Fruit fly (Drosophila melanogaster) whole organism, embryonic: ENCODE results near the gene Ir94h.

Experiments
- Atf-2 ChIP-seq: fragments of 200-800 bp; sonication (Bioruptor generic); optimal IDR thresholded peaks from 2 replicates; lab custom pipeline; 2016; ENCODE audit warnings: missing biosample characterization, missing genetic modification characterization
- CG10147 ChIP-seq: fragments of 200-800 bp; sonication (Bioruptor generic); optimal IDR thresholded peaks from 2 replicates; lab custom pipeline; 2019; ENCODE audit warnings: missing biosample characterization, mild to moderate bottlenecking, missing genetic modification characterization, moderate library complexity
- CG10209 ChIP-seq: fragments of 200-800 bp; sonication (Bioruptor generic); optimal IDR thresholded peaks from 3 replicates; lab custom pipeline; 2017; ENCODE audit warnings: missing biosample characterization, mild to moderate bottlenecking, missing genetic modification characterization, missing genetic modification reagents
- CG10274 ChIP-seq: fragments of 200-800 bp; sonication (Bioruptor generic); optimal IDR thresholded peaks from 3 replicates; lab custom pipeline; 2017; ENCODE audit warnings: missing biosample characterization, mild to moderate bottlenecking, missing genetic modification characterization
- CG11093 ChIP-seq: fragments of 200-800 bp; sonication (Bioruptor generic); IDR thresholded peaks from 3 replicates; pipeline ENCODE4 v1.3.6; 2022; ENCODE audit warnings: missing biosample characterization, missing genetic modification characterization
- CG13424 ChIP-seq: fragments of 200-800 bp; sonication (Bioruptor generic); optimal IDR thresholded peaks from 2 replicates; lab custom pipeline; 2019; ENCODE audit warnings: missing biosample characterization, mild to moderate bottlenecking, missing genetic modification characterization, moderate library complexity
- CG14710 ChIP-seq: fragments of 200-800 bp; sonication (Bioruptor generic); optimal IDR thresholded peaks from 3 replicates; lab custom pipeline; 2019; ENCODE audit warnings: missing biosample characterization, mild to moderate bottlenecking, missing genetic modification characterization, moderate library complexity
- CG17612 ChIP-seq: fragments of 200-800 bp; sonication (Bioruptor generic); IDR thresholded peaks from 2 replicates; pipeline ENCODE4 v1.3.6; 2022; ENCODE audit warnings: missing biosample characterization, missing genetic modification characterization
- CG1792 ChIP-seq: fragments of 200-800 bp; sonication (Bioruptor generic); optimal IDR thresholded peaks from 2 replicates; lab custom pipeline; 2016; ENCODE audit warnings: missing biosample characterization, missing genetic modification characterization
- CG18599 ChIP-seq: fragments of 200-800 bp; sonication (Bioruptor generic); optimal IDR thresholded peaks from 3 replicates; lab custom pipeline; 2017; ENCODE audit warnings: missing biosample characterization, missing genetic modification characterization, mild to moderate bottlenecking, moderate library complexity, missing genetic modification reagents
- CG3281 ChIP-seq: fragments of 200-800 bp; sonication (Bioruptor generic); optimal IDR thresholded peaks from 3 replicates; lab custom pipeline; 2017; ENCODE audit warnings: missing biosample characterization, mild to moderate bottlenecking, missing genetic modification characterization
- CG34376 ChIP-seq: fragments of 200-800 bp; sonication (Bioruptor generic); optimal IDR thresholded peaks from 2 replicates; lab custom pipeline; 2018; ENCODE audit warnings: missing biosample characterization, mild to moderate bottlenecking, missing genetic modification characterization
- CG7987 ChIP-seq: fragments of 200-800 bp; sonication (Bioruptor generic); optimal IDR thresholded peaks from 2 replicates; lab custom pipeline; 2018; ENCODE audit warnings: missing biosample characterization, mild to moderate bottlenecking, missing genetic modification characterization, moderate library complexity
- CG8388 ChIP-seq: fragments of 200-800 bp; sonication (Bioruptor generic); optimal IDR thresholded peaks from 2 replicates; lab custom pipeline; 2019; ENCODE audit warnings: missing biosample characterization, mild to moderate bottlenecking, missing genetic modification characterization, moderate library complexity
- CG9727 ChIP-seq: fragments of 200-800 bp; sonication (Bioruptor generic); optimal IDR thresholded peaks from 3 replicates; lab custom pipeline; 2017; ENCODE audit warnings: missing biosample characterization, mild to moderate bottlenecking, missing genetic modification characterization
- CG9817 ChIP-seq: fragments of 200-800 bp; sonication (Bioruptor generic); optimal IDR thresholded peaks from 2 replicates; lab custom pipeline; 2018; ENCODE audit warnings: missing biosample characterization, mild to moderate bottlenecking, missing genetic modification characterization, moderate library complexity
- CG9876 ChIP-seq: fragments of 200-800 bp; sonication (Bioruptor generic); optimal IDR thresholded peaks from 2 replicates; lab custom pipeline; 2016; ENCODE audit warnings: missing biosample characterization, missing genetic modification characterization
- CoRest ChIP-seq: fragments of 200-800 bp; sonication (Bioruptor generic); optimal IDR thresholded peaks from 3 replicates; lab custom pipeline; 2018; ENCODE audit warnings: missing biosample characterization, mild to moderate bottlenecking, missing genetic modification characterization, moderate library complexity
- Deaf1 ChIP-seq: fragments of 200-800 bp; optimal IDR thresholded peaks from 3 replicates; lab custom pipeline; 2019; ENCODE audit warnings: missing biosample characterization, mild to moderate bottlenecking, missing genetic modification characterization, moderate library complexity
- Dip2 ChIP-seq: fragments of 200-800 bp; sonication (Bioruptor generic); IDR thresholded peaks from 2 replicates; pipeline ENCODE4 v1.3.6; 2022; ENCODE audit warnings: missing biosample characterization, missing genetic modification characterization
- Ets65A ChIP-seq: fragments of 200-800 bp; sonication (Bioruptor generic); peaks from one replicate; lab custom pipeline; 2016; ENCODE audit warnings: missing biosample characterization, missing genetic modification characterization
- Gug ChIP-seq: fragments of 200-800 bp; sonication (Bioruptor generic); IDR thresholded peaks from 4 replicates; pipeline ENCODE4 v1.3.6; 2022; ENCODE audit warnings: missing biosample characterization, missing genetic modification characterization
- HmgD ChIP-seq: fragments of 200-800 bp; sonication (Bioruptor generic); optimal IDR thresholded peaks from 3 replicates; lab custom pipeline; 2016; ENCODE audit warnings: missing biosample characterization, missing genetic modification characterization
- Mrtf ChIP-seq: fragments of 200-800 bp; sonication (Bioruptor generic); IDR thresholded peaks from 3 replicates; pipeline ENCODE4 v1.3.6; 2022; ENCODE audit warnings: missing biosample characterization, missing genetic modification characterization
- Myb ChIP-seq: fragments of 200-800 bp; sonication (Bioruptor generic); optimal IDR thresholded peaks from 2 replicates; lab custom pipeline; 2016; ENCODE audit warnings: missing biosample characterization, missing genetic modification characterization
- Scr ChIP-seq: fragments of 200-800 bp; sonication (Bioruptor generic); IDR thresholded peaks from 2 replicates; pipeline ENCODE4 v1.3.6; 2022; ENCODE audit warnings: missing biosample characterization, missing genetic modification characterization; ENCODE audit not compliant: partially characterized antibody
- Trl ChIP-seq, 3 experiments: fragments of >200 bp in 2 of 3; fragments of 200-800 bp in 1 of 3; sonication (Bioruptor generic) in 1 of 3; optimal IDR thresholded peaks; 2 replicates in 1 of 3; 3 replicates in 2 of 3; lab custom pipeline; 2016 to 2017; ENCODE audit warnings: missing biosample characterization in 1 of 3, missing genetic modification characterization in 1 of 3
- Xbp1 ChIP-seq: fragments of 200-800 bp; sonication (Bioruptor generic); optimal IDR thresholded peaks from 3 replicates; lab custom pipeline; 2016; ENCODE audit warnings: missing biosample characterization, mild to moderate bottlenecking, missing genetic modification characterization
- aop ChIP-seq: fragments of 200-800 bp; sonication (Bioruptor generic); IDR thresholded peaks from 2 replicates; pipeline ENCODE4 v1.3.6; 2022; ENCODE audit warnings: missing biosample characterization, missing genetic modification characterization
- ase ChIP-seq: fragments of 200-800 bp; sonication (Bioruptor generic); IDR thresholded peaks from 3 replicates; pipeline ENCODE4 v1.3.6; 2022; ENCODE audit warnings: missing biosample characterization, missing genetic modification characterization
- bsh ChIP-seq, 2 experiments: fragments of 200-800 bp; sonication (Bioruptor generic); optimal IDR thresholded peaks; 2 replicates each; lab custom pipeline; 2017 to 2018; ENCODE audit warnings: mild to moderate bottlenecking in 2 of 2, missing biosample characterization in 2 of 2, missing genetic modification characterization in 2 of 2, moderate library complexity in 1 of 2
- chinmo ChIP-seq: fragments of 200-800 bp; sonication (Bioruptor generic); IDR thresholded peaks from 4 replicates; pipeline ENCODE4 v1.3.6; 2022; ENCODE audit warnings: missing biosample characterization, missing genetic modification characterization; ENCODE audit not compliant: partially characterized antibody
- disco-r ChIP-seq: fragments of 200-800 bp; sonication (Bioruptor generic); optimal IDR thresholded peaks from 2 replicates; lab custom pipeline; 2016; ENCODE audit warnings: missing biosample characterization, missing genetic modification characterization
- exex ChIP-seq: fragments of 200-800 bp; sonication (Bioruptor generic); optimal IDR thresholded peaks from 4 replicates; lab custom pipeline; 2018; ENCODE audit warnings: missing biosample characterization, mild to moderate bottlenecking, missing genetic modification characterization, moderate library complexity
- gsb ChIP-seq: fragments of 200-800 bp; sonication (Bioruptor generic); IDR thresholded peaks from 2 replicates; pipeline ENCODE4 v1.3.6; 2022; ENCODE audit warnings: missing biosample characterization, missing genetic modification characterization
- ham ChIP-seq: fragments of 200-800 bp; sonication (Bioruptor generic); IDR thresholded peaks from 2 replicates; pipeline ENCODE4 v1.3.6; 2022; ENCODE audit warnings: missing biosample characterization, missing genetic modification characterization
- jumu ChIP-seq: fragments of 200-800 bp; sonication (Bioruptor generic); optimal IDR thresholded peaks from 3 replicates; lab custom pipeline; 2016; ENCODE audit warnings: missing biosample characterization, missing genetic modification characterization
- lmd ChIP-seq: fragments of 200-800 bp; sonication (Bioruptor generic); IDR thresholded peaks from 2 replicates; pipeline ENCODE4 v1.3.6; 2022; ENCODE audit warnings: missing biosample characterization, missing genetic modification characterization
- luna ChIP-seq: fragments of 200-800 bp; sonication (Bioruptor generic); optimal IDR thresholded peaks from 2 replicates; lab custom pipeline; 2016; ENCODE audit warnings: missing biosample characterization, missing genetic modification characterization
- nmo ChIP-seq: fragments of 200-800 bp; sonication (Bioruptor generic); optimal IDR thresholded peaks from 2 replicates; lab custom pipeline; 2018; ENCODE audit warnings: missing biosample characterization, mild to moderate bottlenecking, missing genetic modification characterization, moderate library complexity
- nom ChIP-seq: fragments of 200-800 bp; sonication (Bioruptor generic); optimal IDR thresholded peaks from 2 replicates; lab custom pipeline; 2017; ENCODE audit warnings: missing biosample characterization, missing genetic modification characterization, mild to moderate bottlenecking, moderate library complexity, missing genetic modification reagents
- p53 ChIP-seq: fragments of 200-800 bp; sonication (Bioruptor generic); optimal IDR thresholded peaks from 2 replicates; lab custom pipeline; 2016; ENCODE audit warnings: missing biosample characterization, missing genetic modification characterization
- pita ChIP-seq: fragments of 200-800 bp; sonication (Bioruptor generic); optimal IDR thresholded peaks from 2 replicates; lab custom pipeline; 2017; ENCODE audit warnings: missing biosample characterization, mild to moderate bottlenecking, missing genetic modification characterization
- prd ChIP-seq, 3 experiments: fragments of >200 bp in 2 of 3; fragments of 200-800 bp in 1 of 3; sonication (Bioruptor generic) in 1 of 3; optimal IDR thresholded peaks in 2 of 3; IDR thresholded peaks in 1 of 3; 2 replicates in 2 of 3; 3 replicates in 1 of 3; pipeline versions ENCODE4 v1.3.6 to Lab custom; 2017 to 2022; ENCODE audit warnings: missing biosample characterization in 1 of 3, missing genetic modification characterization in 1 of 3
- ranshi ChIP-seq: fragments of 200-800 bp; sonication (Bioruptor generic); IDR thresholded peaks from 2 replicates; pipeline ENCODE4 v1.3.6; 2022; ENCODE audit warnings: missing biosample characterization, missing genetic modification characterization
- salm ChIP-seq: fragments of 200-800 bp; sonication (Bioruptor generic); optimal IDR thresholded peaks from 2 replicates; lab custom pipeline; 2018; ENCODE audit warnings: missing biosample characterization, mild to moderate bottlenecking, missing genetic modification characterization
- sens ChIP-seq: fragments of 200-800 bp; sonication (Bioruptor generic); peaks from one replicate; lab custom pipeline; 2016; ENCODE audit warnings: missing biosample characterization, missing genetic modification characterization
- sima ChIP-seq: fragments of 200-800 bp; sonication (Bioruptor generic); optimal IDR thresholded peaks from 2 replicates; lab custom pipeline; 2016; ENCODE audit warnings: missing biosample characterization, missing genetic modification characterization
- sisA ChIP-seq: fragments of 200-800 bp; sonication (Bioruptor generic); IDR thresholded peaks from 2 replicates; pipeline ENCODE4 v1.3.6; 2022; ENCODE audit warnings: missing biosample characterization, missing genetic modification characterization
- vfl ChIP-seq: fragments of 200-800 bp; sonication (Bioruptor generic); optimal IDR thresholded peaks from 2 replicates; lab custom pipeline; 2016; ENCODE audit warnings: missing biosample characterization, missing genetic modification characterization
- zf30C ChIP-seq: fragments of 200-800 bp; sonication (Bioruptor generic); optimal IDR thresholded peaks from 3 replicates; lab custom pipeline; 2018; ENCODE audit warnings: missing biosample characterization, mild to moderate bottlenecking, missing genetic modification characterization

The Ir94h gene

dm6 chr3R:23538719-23539145 lies 51.4 kb downstream of the Ir94h start, which contains the start of gene Ugt303B2:
Gene Ugt303B2, minus strand, starts transcription at chr3R:23538908.
- TF ChIP-seq CG7987 (GFP tag; lab: Kevin White, UChicago) (peak; percentile 6), Gug (GFP tag; lab: Robert Waterston, UW) (no peak), nom (no peak), ham (GFP tag; lab: Robert Waterston, UW) (no peak), bsh (GFP tag; optimal IDR thresholded peaks at IDR 0.05; lab: Kevin White, UChicago) (no peak), HmgD (GFP tag; lab: Kevin White, UChicago) (no peak), aop (GFP tag; lab: Robert Waterston, UW) (no peak), Deaf1 (peak; percentile 76), CoRest (tag; lab: Kevin White, UChicago) (no peak), ase (GFP tag; lab: Robert Waterston, UW) (no peak), CG1792 (GFP tag; lab: Kevin White, UChicago) (no peak), CG11093 (no peak), Ets65A (no peak), nmo (no peak), CG9727 (GFP tag; lab: Kevin White, UChicago) (no peak), CG13424 (no peak), Scr (no peak), ranshi (GFP tag; lab: Robert Waterston, UW) (no peak), Mrtf (GFP tag; lab: Robert Waterston, UW) (peak; percentile 48; the same call in 1 of the 3 replicates), CG8388 (GFP tag; lab: Kevin White, UChicago) (no peak), Atf-2 (GFP tag; lab: Kevin White, UChicago) (no peak), vfl (GFP tag; lab: Kevin White, UChicago) (no peak), sens (peak; percentile 50), CG17612 (no peak), prd (optimal IDR thresholded peaks at IDR 0.05; lab: Kevin White, UChicago) (no peak), prd (GFP tag; IDR thresholded peaks at IDR 0.05; lab: Robert Waterston, UW) (no peak), CG9876 (GFP tag; lab: Kevin White, UChicago) (no peak), zf30C (GFP tag; lab: Kevin White, UChicago) (no peak), disco-r (GFP tag; lab: Kevin White, UChicago) (no peak), jumu (GFP tag; lab: Kevin White, UChicago) (no peak), CG3281 (no peak), CG10274 (GFP tag; lab: Kevin White, UChicago) (no peak), luna (GFP tag; lab: Kevin White, UChicago) (no peak), sima (no peak), p53 (GFP tag; lab: Kevin White, UChicago) (no peak), CG9817 (peak; percentile 12), Xbp1 (GFP tag; lab: Kevin White, UChicago) (no peak), lmd (GFP tag; lab: Robert Waterston, UW) (no peak), CG10209 (GFP tag; lab: Kevin White, UChicago) (no peak), chinmo (GFP tag; lab: Robert Waterston, UW) (no peak), exex (tag; lab: Kevin White, UChicago) (peak; percentile 51), salm (tag; lab: Kevin White, UChicago) (no peak), CG34376 (GFP tag; lab: Kevin White, UChicago) (peak; percentile 12), Trl (optimal IDR thresholded peaks at IDR 0.05; lab: Kevin White, UChicago) (no peak), Trl (GFP tag; optimal IDR thresholded peaks at IDR 0.05; lab: Kevin White, UChicago) (no peak), gsb (GFP tag; lab: Robert Waterston, UW) (no peak), pita (GFP tag; lab: Kevin White, UChicago) (no peak), Dip2 (no peak), CG14710 (no peak), Myb (no peak), sisA (GFP tag; lab: Robert Waterston, UW) (no peak), CG18599 (GFP tag; lab: Kevin White, UChicago) (no peak), CG10147 (no peak)
